Fruit fly (Drosophila melanogaster) whole organism, adult: Measurements from ENCODE around the gene CG1116.
A peak's percentile ranks its signal among the peaks of the same experiment; 100 is the strongest.

Source experiments
- CG12768 ChIP-seq: fragments of 200-800 bp; sonication (Bioruptor generic); optimal IDR thresholded peaks from 2 replicates; lab custom pipeline; 2017; ENCODE audit warnings: missing biosample characterization, missing genetic modification characterization, mild to moderate bottlenecking, moderate library complexity, missing genetic modification reagents
- CG14711 ChIP-seq: fragments of 200-800 bp; sonication (Bioruptor generic); optimal IDR thresholded peaks from 2 replicates; lab custom pipeline; 2018; ENCODE audit warnings: missing biosample characterization, mild to moderate bottlenecking, missing genetic modification characterization, moderate library complexity
- CG33017 ChIP-seq: fragments of 200-800 bp; sonication (Bioruptor generic); optimal IDR thresholded peaks from 2 replicates; lab custom pipeline; 2018; ENCODE audit warnings: missing biosample characterization, mild to moderate bottlenecking, missing genetic modification characterization, moderate library complexity
- CG7045 ChIP-seq: fragments of 200-800 bp; sonication (Bioruptor generic); optimal IDR thresholded peaks from 2 replicates; lab custom pipeline; 2017; ENCODE audit warnings: missing biosample characterization, mild to moderate bottlenecking, missing genetic modification characterization
- Clk ChIP-seq: fragments of 200-800 bp; sonication (Bioruptor generic); optimal IDR thresholded peaks from 2 replicates; lab custom pipeline; 2017; ENCODE audit warnings: missing biosample characterization, missing genetic modification characterization
- Crg-1 ChIP-seq: fragments of 200-800 bp; sonication (Bioruptor generic); optimal IDR thresholded peaks from 2 replicates; lab custom pipeline; 2016; ENCODE audit warnings: missing biosample characterization, missing genetic modification characterization
- Mnt ChIP-seq: fragments of 200-800 bp; sonication (Bioruptor generic); optimal IDR thresholded peaks from 2 replicates; lab custom pipeline; 2016; ENCODE audit warnings: missing biosample characterization, mild to moderate bottlenecking, missing genetic modification characterization
- bab1 ChIP-seq: fragments of 200-800 bp; sonication (Bioruptor generic); optimal IDR thresholded peaks from 3 replicates; lab custom pipeline; 2019; ENCODE audit warnings: missing biosample characterization, mild to moderate bottlenecking, missing genetic modification characterization, moderate library complexity
- kay ChIP-seq: fragments of 200-800 bp; sonication (Bioruptor generic); peaks from one replicate; lab custom pipeline; 2016; ENCODE audit warnings: missing biosample characterization, missing genetic modification characterization, borderline replicate concordance
- ovo ChIP-seq: fragments of 200-800 bp; sonication (Bioruptor generic); optimal IDR thresholded peaks from 2 replicates; lab custom pipeline; 2016; ENCODE audit warnings: missing biosample characterization, missing genetic modification characterization
- pad ChIP-seq: fragments of 200-800 bp; sonication (Bioruptor generic); optimal IDR thresholded peaks from 3 replicates; lab custom pipeline; 2017; ENCODE audit warnings: missing biosample characterization, missing genetic modification characterization, mild to moderate bottlenecking, moderate library complexity, missing genetic modification reagents
- tj ChIP-seq: fragments of 200-800 bp; sonication (Bioruptor generic); optimal IDR thresholded peaks from 3 replicates; lab custom pipeline; 2017; ENCODE audit warnings: missing biosample characterization, mild to moderate bottlenecking, missing genetic modification characterization, moderate library complexity

dm6 chr3R:5193271-5193670 is 26.2 kb upstream of the CG1116 start:
- TF ChIP-seq bab1 (GFP tag; lab: Kevin White, UChicago) (no peak), CG33017 (no peak), CG7045 (GFP tag; lab: Kevin White, UChicago) (no peak), ovo (GFP tag; lab: Kevin White, UChicago) (no peak), pad (GFP tag; lab: Kevin White, UChicago) (no peak), Crg-1 (GFP tag; lab: Kevin White, UChicago) (no peak), kay (GFP tag; lab: Kevin White, UChicago) (peak; percentile 52), CG12768 (GFP tag; lab: Kevin White, UChicago) (no peak), Clk (GFP tag; lab: Kevin White, UChicago) (no peak), tj (no peak), Mnt (no peak), CG14711 (tag; lab: Kevin White, UChicago) (no peak)
